Worm (Caenorhabditis elegans) whole organism, mixed stage, embryonic: Measurements from ENCODE around the gene K08B5.2.

Source experiments
- ceh-39 ChIP-seq: fragments of 150-350 bp; optimal IDR thresholded peaks from 2 replicates; lab custom pipeline; 2014; ENCODE audit warnings: missing biosample characterization, missing genetic modification characterization
- lsy-2 ChIP-seq: fragments of 150-350 bp; optimal IDR thresholded peaks from 2 replicates; lab custom pipeline; 2014; ENCODE audit warnings: missing biosample characterization, missing genetic modification characterization
- nhr-76 ChIP-seq: sonication (generic microtip); optimal IDR thresholded peaks from 2 replicates; lab custom pipeline; 2017; ENCODE audit warnings: missing biosample characterization, missing genetic modification characterization
- pha-4 ChIP-seq: fragments of 150-350 bp; optimal IDR thresholded peaks from 2 replicates; lab custom pipeline; 2018; ENCODE audit warnings: missing biosample characterization, missing genetic modification reagents, missing genetic modification characterization
- unc-62 ChIP-seq: fragments of 150-350 bp; optimal IDR thresholded peaks from 2 replicates; lab custom pipeline; 2014; ENCODE audit warnings: missing biosample characterization, missing genetic modification reagents, missing genetic modification characterization
- ztf-11 ChIP-seq: fragments of 150-350 bp; optimal IDR thresholded peaks from 2 replicates; lab custom pipeline; 2014; ENCODE audit warnings: missing biosample characterization, missing genetic modification characterization

- TF ChIP-seq ztf-11 (tag; lab: Kevin White, UChicago) (no peak), unc-62 (GFP tag; lab: Kevin White, UChicago) (no peak), lsy-2 (no peak), pha-4 (no peak), ceh-39 (tag; lab: Kevin White, UChicago) (no peak), nhr-76 (tag; lab: Kevin White, UChicago) (no peak)
These were observed 7.2 kb upstream of the K08B5.2 start for ce11 chrX:16560895-16561294.
